Worm (Caenorhabditis elegans): ENCODE results near the gene C12D8.13.

C12D8.13 gene

ce11 chrV:10241121-10241803 is 20.8 kb upstream of the C12D8.13 start, which contains the start of the genes C12D8.21 and col-148:
Gene C12D8.21 (minus strand): TSS chrV:10241188.
Gene col-148 (plus strand): TSS chrV:10241753.
- no peak for TF ChIP-seq unc-62 (GFP tag; optimal IDR thresholded peaks at IDR 0.05)

ce11 chrV:10239861-10240260 is 19.4 kb upstream of the C12D8.13 start, which contains the start of gene fipr-8:
Gene fipr-8 (minus strand): TSS chrV:10239961.
- no peak for TF ChIP-seq unc-62 (GFP tag; optimal IDR thresholded peaks at IDR 0.05)

ce11 chrV:10238665-10239064 is 18.2 kb upstream of the C12D8.13 start, which contains the start of gene fubl-1:
Gene fubl-1 (minus strand): TSS chrV:10238866.
- TF ChIP-seq unc-62 (GFP tag; optimal IDR thresholded peaks at IDR 0.05) = no peak

ce11 chrV:10237959-10238444 is 17.5 kb upstream of the C12D8.13 start:
- TF ChIP-seq unc-62 (GFP tag; optimal IDR thresholded peaks at IDR 0.05) = no peak

DNA sequence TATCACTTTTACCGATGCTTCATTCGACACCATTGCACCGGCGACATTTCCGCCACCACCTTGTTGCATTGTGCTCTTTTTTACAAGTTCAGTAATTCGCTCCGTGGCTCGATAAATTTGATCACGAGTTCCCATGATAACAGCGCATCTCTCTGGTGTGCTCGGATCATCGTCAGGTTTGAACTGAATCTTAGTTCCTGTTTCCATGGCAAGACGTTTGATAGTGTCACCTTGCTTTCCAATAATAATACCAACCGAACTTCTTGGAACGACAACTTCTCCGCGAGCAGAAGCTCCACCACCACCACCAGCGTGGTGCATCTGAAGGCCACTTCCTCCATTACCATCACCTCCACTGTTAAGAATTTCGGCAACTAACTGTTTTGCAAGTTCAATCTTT is 16.7 kb upstream of the C12D8.13 start:
- no peak for TF ChIP-seq unc-62 (GFP tag; optimal IDR thresholded peaks at IDR 0.05)

ce11 chrV:10233330-10233729 is 12.8 kb upstream of the C12D8.13 start, which contains the start of gene str-182:
Gene str-182 (minus strand): TSS chrV:10233430.
- TF ChIP-seq unc-62 (GFP tag; optimal IDR thresholded peaks at IDR 0.05) = no peak

DNA sequence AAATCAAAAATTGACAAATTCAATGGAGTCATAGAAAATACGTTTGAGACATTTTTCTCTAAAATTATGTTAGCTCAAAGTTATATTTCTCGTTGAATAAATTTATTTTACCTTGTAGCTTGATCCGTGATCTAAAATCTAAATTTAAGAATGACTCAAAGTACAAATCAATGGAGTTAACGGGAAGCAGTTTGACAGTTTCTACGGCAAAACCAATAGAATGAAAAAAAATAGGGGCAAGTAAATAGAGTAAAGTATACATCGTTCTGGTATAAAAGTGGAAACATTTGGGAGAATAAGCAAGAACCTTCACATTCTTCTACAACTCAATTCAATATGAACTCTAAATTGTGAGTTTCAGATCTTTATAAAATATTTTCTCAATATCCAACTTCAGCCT is 10.4 kb upstream of the C12D8.13 start, which contains the start of gene fipr-6:
fipr-6 (plus strand) TSS at position 301 of the 400 bp plus-strand sequence.
- no peak for TF ChIP-seq unc-62 (GFP tag; optimal IDR thresholded peaks at IDR 0.05)

- TF ChIP-seq unc-62 (GFP tag; optimal IDR thresholded peaks at IDR 0.05) = no peak
Measured at ce11 chrV:10229222-10229879, 8.8 kb upstream of the C12D8.13 start, which contains the start of the genes pyt-1 and fipr-7. Gene pyt-1 (minus strand): TSS chrV:10229322. Gene fipr-7 (plus strand): TSS chrV:10229829.

DNA sequence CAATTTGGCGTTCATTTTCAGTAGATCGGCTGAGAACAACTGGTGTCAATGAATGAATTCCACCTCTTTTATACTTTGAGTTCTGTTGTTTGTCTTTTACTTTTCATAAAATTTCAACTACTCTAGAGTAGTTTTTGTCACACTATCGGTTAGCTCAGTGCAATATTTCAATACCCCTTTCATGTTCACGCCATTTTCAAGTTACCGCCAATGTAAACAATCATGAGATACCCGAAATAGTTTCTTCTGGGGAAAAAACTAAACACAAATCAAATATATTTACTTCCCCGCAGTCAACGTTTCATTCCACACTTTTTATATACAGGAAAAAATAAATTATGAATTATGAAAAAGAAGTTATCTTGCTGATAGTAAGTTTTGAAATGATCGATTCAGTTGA is 7.9 kb upstream of the C12D8.13 start, which contains the start of gene fipr-4:
fipr-4 (minus strand) TSS at position 101 of the 400 bp plus-strand sequence.
- no peak for TF ChIP-seq unc-62 (GFP tag; optimal IDR thresholded peaks at IDR 0.05)

- no peak for TF ChIP-seq unc-62 (GFP tag; optimal IDR thresholded peaks at IDR 0.05)
Measured at ce11 chrV:10227333-10227732, 6.8 kb upstream of the C12D8.13 start, which contains the start of gene ttr-19. Gene ttr-19 (minus strand): TSS chrV:10227433.

DNA sequence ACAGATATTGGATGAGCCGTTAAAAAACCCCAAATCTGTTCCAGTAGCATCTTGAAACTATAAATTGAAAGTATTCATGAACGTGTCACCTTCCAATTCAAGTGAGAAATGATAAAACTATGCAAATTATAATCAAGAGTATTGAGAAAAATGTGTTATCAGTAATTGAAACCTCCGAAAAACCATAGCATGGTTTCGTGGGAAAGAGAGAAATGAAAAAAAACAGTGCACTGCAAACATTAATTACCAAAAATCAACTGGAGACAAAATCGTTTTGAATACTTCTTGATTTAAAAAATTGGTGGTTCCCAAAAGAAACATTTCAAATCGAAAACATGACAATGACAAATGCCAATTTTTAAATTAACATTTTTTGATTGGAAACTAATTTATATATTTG is 5.1 kb upstream of the C12D8.13 start, which contains the start of gene daf-36:
daf-36 (minus strand) TSS at position 101 of the 400 bp plus-strand sequence.
- no peak for TF ChIP-seq unc-62 (GFP tag; optimal IDR thresholded peaks at IDR 0.05)

DNA sequence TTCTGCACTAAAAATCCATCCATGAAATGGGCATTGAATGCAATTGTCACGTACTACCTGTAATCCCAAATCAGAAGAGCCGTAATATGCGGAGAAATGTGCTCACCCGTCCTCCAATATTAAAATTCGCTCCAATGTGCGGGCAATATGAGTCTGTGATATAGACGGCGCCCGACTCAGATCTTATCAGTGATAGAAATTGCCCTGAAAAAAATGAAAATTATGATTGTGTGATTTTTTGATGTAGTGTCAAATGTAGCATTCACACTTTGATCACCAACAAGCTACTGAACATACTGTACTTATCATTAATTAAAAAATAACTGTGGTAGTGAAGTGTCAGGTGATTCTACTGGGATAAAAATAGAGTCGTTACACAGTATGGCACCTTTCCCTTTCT is 4.1 kb upstream of the C12D8.13 start:
- TF ChIP-seq unc-62 (GFP tag; optimal IDR thresholded peaks at IDR 0.05) = no peak

- no peak for TF ChIP-seq unc-62 (GFP tag; optimal IDR thresholded peaks at IDR 0.05)
Measured at ce11 chrV:10222007-10222406, 1.5 kb upstream of the C12D8.13 start, which contains the start of gene C12D8.20. Gene C12D8.20 (plus strand): TSS chrV:10222307.

DNA sequence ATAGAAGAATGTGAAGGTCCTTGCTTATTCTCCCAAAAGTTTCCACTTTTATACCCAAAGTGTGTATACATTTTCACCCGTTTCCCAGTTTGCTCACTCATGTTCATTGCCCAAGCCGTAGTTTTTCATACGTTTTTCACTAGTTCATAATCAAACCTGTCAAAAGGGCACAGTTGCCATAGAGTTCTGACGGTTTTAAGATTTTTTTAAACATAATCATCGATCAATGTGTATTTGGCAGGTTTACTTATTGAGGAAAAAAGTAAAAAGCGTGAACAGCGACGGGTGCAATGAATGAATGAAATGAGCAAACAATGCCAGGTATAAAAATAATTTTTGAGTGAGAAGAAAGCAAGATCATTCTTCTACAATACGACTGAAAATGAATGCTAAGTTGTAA is 812 bp upstream of the C12D8.13 start, which contains the start of the genes fipr-5 and fipr-9:
fipr-5 (minus strand) TSS at position 101 of the 400 bp plus-strand sequence.
fipr-9 (plus strand) TSS at position 346 of the 400 bp plus-strand sequence.
- no peak for TF ChIP-seq unc-62 (GFP tag; optimal IDR thresholded peaks at IDR 0.05)

ce11 chrV:10216724-10217123 is 3.8 kb downstream of the C12D8.13 start, which contains the start of gene ZK856.14:
Gene ZK856.14 (plus strand): TSS chrV:10217024.
- no peak for TF ChIP-seq unc-62 (GFP tag; optimal IDR thresholded peaks at IDR 0.05)

- TF ChIP-seq unc-62 (GFP tag; optimal IDR thresholded peaks at IDR 0.05) = no peak
Measured at ce11 chrV:10212627-10213026, 7.9 kb downstream of the C12D8.13 start, which contains the start of gene hpo-40. Gene hpo-40 (plus strand): TSS chrV:10212927.
